Fruit fly (Drosophila melanogaster) S2 (cell line): ENCODE results near the gene CG31681.

ENCODE experiments used
- CG8478 ChIP-seq: fragments of >200 bp; optimal IDR thresholded peaks from 2 replicates; lab custom pipeline; 2018
- CTCF ChIP-seq, 2 experiments: fragments of >200 bp; optimal IDR thresholded peaks; 2 replicates each; lab custom pipeline; 2018

CG31681 gene

DNA sequence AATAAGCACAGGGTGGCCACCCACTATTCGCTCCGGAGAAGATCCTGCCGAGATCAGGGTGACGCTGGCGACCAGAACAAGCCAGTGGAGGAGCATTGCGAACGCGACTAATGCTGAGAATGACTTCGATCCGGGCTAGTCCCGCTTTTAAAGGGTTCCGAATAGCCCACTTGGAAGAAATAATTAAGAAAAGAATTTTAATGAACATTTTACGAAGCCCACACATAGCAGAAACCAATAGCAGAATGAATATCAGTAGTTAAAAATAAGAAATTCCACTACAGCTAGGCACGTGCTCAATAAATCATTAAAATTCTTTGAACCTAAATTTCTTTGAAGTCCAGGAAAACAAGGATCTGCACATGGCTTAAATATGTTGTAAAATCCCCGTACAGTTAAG lies 35.5 kb downstream of the CG31681 start, which contains the start of gene Ser12:
TSS of gene Ser12 (minus strand) at position 101 of the 400 bp plus-strand sequence.
- TF ChIP-seq CTCF (optimal IDR thresholded peaks at IDR 0.05; lab: Kevin White, UChicago) (no peak), CG8478 (no peak)

DNA sequence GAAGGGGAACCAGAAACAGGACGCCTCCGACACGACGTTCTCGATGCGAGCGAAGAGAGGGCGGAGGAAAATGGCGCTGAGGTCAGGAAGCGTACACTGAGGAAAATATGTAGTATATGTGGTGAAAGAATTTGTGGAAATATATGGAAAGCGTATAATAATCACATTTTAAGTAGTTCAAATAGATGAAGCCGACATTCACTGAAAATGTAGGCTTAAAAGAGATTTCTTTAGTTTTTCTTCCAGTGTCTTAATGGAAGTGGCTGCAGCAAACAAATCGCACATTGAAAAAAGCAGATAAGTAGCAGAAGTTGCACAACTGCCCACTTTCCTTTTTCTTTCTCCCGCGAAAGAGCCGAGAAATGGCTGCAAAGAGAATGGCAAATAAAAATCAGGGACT lies 37.1 kb downstream of the CG31681 start:
- TF ChIP-seq CG8478 (no peak), CTCF (optimal IDR thresholded peaks at IDR 0.05; lab: Kevin White, UChicago) (no peak)

dm6 chr2L:2242783-2243182 lies 43.9 kb downstream of the CG31681 start:
- no peak for TF ChIP-seq CTCF (optimal IDR thresholded peaks at IDR 0.05; lab: Kevin White, UChicago)
- no peak for TF ChIP-seq CG8478

DNA sequence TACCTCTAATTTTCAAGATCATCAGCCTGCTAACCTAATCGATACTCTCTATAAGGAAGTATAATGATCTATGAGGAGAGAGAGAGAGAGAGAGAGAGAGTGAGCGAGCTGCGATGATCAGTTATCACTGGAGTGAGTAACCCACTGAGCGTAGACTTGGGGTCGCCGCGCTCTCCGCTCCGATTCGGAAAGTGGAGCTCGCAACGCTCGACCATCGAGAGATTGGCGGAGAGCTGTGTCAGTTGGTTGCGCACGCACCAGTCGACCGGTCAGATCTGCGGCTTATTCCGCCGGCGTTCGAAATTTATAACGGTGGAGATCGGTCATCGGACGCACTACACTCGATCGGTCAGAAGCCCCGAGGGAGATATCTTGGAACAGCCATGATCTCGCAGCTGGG lies 44.5 kb downstream of the CG31681 start, which contains the start of gene CG4267:
TSS of gene CG4267 (plus strand) at position 240 of the 400 bp plus-strand sequence.
- TF ChIP-seq CG8478 = no peak

DNA sequence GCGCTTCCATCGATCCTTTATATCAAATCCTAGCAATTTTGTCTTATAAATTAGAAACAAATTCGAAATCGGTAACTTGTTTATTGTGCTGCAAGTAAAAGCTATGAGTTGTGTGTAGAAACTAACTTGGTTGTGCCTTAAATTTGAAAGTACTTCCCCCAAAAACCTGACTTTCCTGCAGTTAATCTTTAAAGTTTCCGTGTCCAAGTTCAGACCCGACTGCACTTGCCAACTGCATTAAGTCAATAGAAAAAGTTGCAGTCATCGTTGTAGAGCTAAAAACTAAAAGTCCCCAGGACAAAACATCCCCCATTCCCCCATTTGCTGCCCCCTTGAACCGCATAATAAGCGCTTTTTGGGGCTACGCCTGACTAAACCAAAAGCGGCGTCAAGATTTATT lies 46.2 kb downstream of the CG31681 start, which contains the start of gene Tengl1:
TSS of gene Tengl1 (minus strand) at position 101 of the 400 bp plus-strand sequence.
- TF ChIP-seq CTCF (optimal IDR thresholded peaks at IDR 0.05; lab: Kevin White, UChicago) (no peak), CG8478 (no peak)

dm6 chr2L:2239284-2239683 lies 47.4 kb downstream of the CG31681 start, which contains the start of gene Tengl2:
TSS of gene Tengl2 (minus strand) at chr2L:2239384.
- TF ChIP-seq CG8478 (no peak), CTCF (optimal IDR thresholded peaks at IDR 0.05; lab: Kevin White, UChicago) (no peak)

DNA sequence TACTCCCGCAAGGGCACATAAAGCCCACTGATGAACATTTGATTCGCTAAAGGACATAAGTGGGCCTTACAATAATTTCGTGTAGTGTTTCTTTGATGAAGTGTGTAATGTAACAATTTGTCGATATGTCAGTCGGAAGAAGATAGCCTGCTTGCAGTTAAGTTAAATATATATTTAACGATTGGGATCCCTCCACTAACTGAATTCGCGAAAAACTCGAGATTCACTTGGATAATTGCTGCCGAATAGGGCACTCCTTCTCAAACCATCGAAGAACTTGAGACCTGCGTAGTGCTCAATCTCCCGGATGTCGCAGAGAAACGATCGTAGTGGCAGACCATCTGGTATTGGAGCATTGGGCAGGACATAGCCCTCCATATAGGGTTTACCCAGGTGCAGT lies 48.5 kb downstream of the CG31681 start, which contains the start of gene Tengl3:
TSS of gene Tengl3 (minus strand) at position 101 of the 400 bp plus-strand sequence.
- no peak for TF ChIP-seq CG8478
- TF ChIP-seq CTCF (optimal IDR thresholded peaks at IDR 0.05; lab: Kevin White, UChicago) = no peak

DNA sequence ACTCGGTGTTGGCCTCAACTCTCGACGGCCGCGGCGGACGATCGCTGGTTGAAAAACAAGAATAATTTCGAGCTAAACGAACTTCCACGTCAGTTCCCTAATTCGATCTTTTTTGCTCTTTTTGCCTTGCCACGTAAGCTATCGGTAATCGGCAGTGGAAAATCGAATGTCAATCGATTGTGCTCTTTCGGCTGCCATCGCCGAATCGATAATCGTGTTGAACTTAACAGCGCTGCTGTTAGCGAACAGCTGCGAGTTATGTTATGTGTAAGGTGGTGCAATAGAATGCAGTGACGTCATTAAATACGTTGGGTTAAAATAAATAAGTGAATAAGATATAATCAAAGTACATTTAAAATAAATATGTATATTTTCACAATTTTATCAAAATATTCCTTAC lies 50.0 kb downstream of the CG31681 start, which contains the start of gene Sec24CD:
TSS of gene Sec24CD (minus strand) at position 123 of the 400 bp plus-strand sequence.
- TF ChIP-seq CTCF (optimal IDR thresholded peaks at IDR 0.05; lab: Kevin White, UChicago) (no peak), CG8478 (no peak)
